Fruit fly (Drosophila melanogaster): ENCODE measurements around the gene CG10859.

CG10859 gene

dm6 chr2L:13394903-13395302 is 3.6 kb downstream of the CG10859 start, which contains the start of gene RpL24 (continued):
- TF ChIP-seq ind (GFP tag; optimal IDR thresholded peaks at IDR 0.05) (peak; percentile 67), CG12769 (tag; optimal IDR thresholded peaks at IDR 0.05) (no peak), MTF-1 (GFP tag; optimal IDR thresholded peaks at IDR 0.05; ENCODE audit: borderline replicate concordance) (peak; percentile 97), cad (GFP tag; optimal IDR thresholded peaks at IDR 0.05) (no peak), lilli (GFP tag; optimal IDR thresholded peaks at IDR 0.05) (peak; percentile 88), CG10654 (GFP tag; optimal IDR thresholded peaks at IDR 0.05) (peak; percentile 88), sim (GFP tag; IDR thresholded peaks at IDR 0.05) (peak; percentile 85), otp (GFP tag; IDR thresholded peaks at IDR 0.05) (peak; percentile 95), knrl (GFP tag; IDR thresholded peaks at IDR 0.05; ENCODE audit: partially characterized antibody) (no peak; the same call in 2 of the 3 replicates), bsh (GFP tag; optimal IDR thresholded peaks at IDR 0.05) (peak; percentile 74 to 84), nau (GFP tag; optimal IDR thresholded peaks at IDR 0.05) (no peak), CG17568 (GFP tag; optimal IDR thresholded peaks at IDR 0.05) (peak; percentile 96), al (GFP tag; IDR thresholded peaks at IDR 0.05) (peak; percentile 56), BtbVII (GFP tag; optimal IDR thresholded peaks at IDR 0.05) (peak; percentile 96), esg (GFP tag; conservative IDR thresholded peaks at IDR 0.05) (no peak), CG8388 (GFP tag; optimal IDR thresholded peaks at IDR 0.05) (peak; percentile 87), CG30020 (tag; optimal IDR thresholded peaks at IDR 0.05) (peak; percentile 57), Dbx (GFP tag; IDR thresholded peaks at IDR 0.05) (peak; percentile 89), wdn (GFP tag; IDR thresholded peaks at IDR 0.05) (peak; percentile 83), cato (GFP tag; optimal IDR thresholded peaks at IDR 0.05; ENCODE audit: borderline replicate concordance) (peak; percentile 66), Dad (GFP tag; optimal IDR thresholded peaks at IDR 0.05) (peak; percentile 92), CG9797 (GFP tag; optimal IDR thresholded peaks at IDR 0.05) (peak; percentile 90), ssp (GFP tag; IDR thresholded peaks at IDR 0.05) (peak; percentile 31; the same call in 1 of the 2 replicates), CG14050 (GFP tag; IDR thresholded peaks at IDR 0.05) (peak; percentile 85), CG11504 (tag; optimal IDR thresholded peaks at IDR 0.05) (peak; percentile 82), org-1 (GFP tag; optimal IDR thresholded peaks at IDR 0.05) (peak; percentile 90), CG13296 (GFP tag; optimal IDR thresholded peaks at IDR 0.05) (peak; percentile 95), hkb (optimal IDR thresholded peaks at IDR 0.05) (no peak), hkb (GFP tag; IDR thresholded peaks at IDR 0.05) (peak; percentile 94), CG32532 (GFP tag; IDR thresholded peaks at IDR 0.05) (peak; percentile 94), Fer2 (tag; optimal IDR thresholded peaks at IDR 0.05) (peak; percentile 83), CG17385 (GFP tag; optimal IDR thresholded peaks at IDR 0.05) (peak; percentile 91), CG18764 (GFP tag; optimal IDR thresholded peaks at IDR 0.05) (peak; percentile 89), Nf-YC (tag; optimal IDR thresholded peaks at IDR 0.05) (peak; percentile 78), CG5180 (GFP tag; optimal IDR thresholded peaks at IDR 0.05) (peak; percentile 80), CG13424 (tag; optimal IDR thresholded peaks at IDR 0.05) (peak; percentile 75), Mes4 (GFP tag; optimal IDR thresholded peaks at IDR 0.05) (peak; percentile 96), CG7786 (GFP tag; optimal IDR thresholded peaks at IDR 0.05) (peak; percentile 56), CG3065 (GFP tag; optimal IDR thresholded peaks at IDR 0.05) (peak; percentile 78), CG6175 (GFP tag; IDR thresholded peaks at IDR 0.05) (peak; percentile 84; the same call in 2 of the 3 replicates), Vsx1 (GFP tag; optimal IDR thresholded peaks at IDR 0.05) (peak; percentile 94), unpg (GFP tag; optimal IDR thresholded peaks at IDR 0.05) (peak; percentile 90), CG3838 (GFP tag; optimal IDR thresholded peaks at IDR 0.05) (peak; percentile 62), bigmax (GFP tag; optimal IDR thresholded peaks at IDR 0.05) (peak; percentile 77), CG18011 (GFP tag; optimal IDR thresholded peaks at IDR 0.05) (peak; percentile 83), CG34224 (GFP tag; IDR thresholded peaks at IDR 0.05; ENCODE audit: partially characterized antibody) (no peak), Kr (GFP tag; optimal IDR thresholded peaks at IDR 0.05) (peak; percentile 83), ro (GFP tag; IDR thresholded peaks at IDR 0.05) (peak; percentile 40; the same call in 1 of the 2 replicates), Max (GFP tag; optimal IDR thresholded peaks at IDR 0.05) (peak; percentile 98), CG1602 (GFP tag; optimal IDR thresholded peaks at IDR 0.05) (peak; percentile 61), repo (GFP tag; optimal IDR thresholded peaks at IDR 0.05) (peak; percentile 89)

All from whole organism, embryonic.